Fruit fly (Drosophila melanogaster): Measurements from ENCODE around the gene CG2926.
A peak's percentile ranks its signal among the peaks of the same experiment; 100 is the strongest.

The CG2926 gene

DNA sequence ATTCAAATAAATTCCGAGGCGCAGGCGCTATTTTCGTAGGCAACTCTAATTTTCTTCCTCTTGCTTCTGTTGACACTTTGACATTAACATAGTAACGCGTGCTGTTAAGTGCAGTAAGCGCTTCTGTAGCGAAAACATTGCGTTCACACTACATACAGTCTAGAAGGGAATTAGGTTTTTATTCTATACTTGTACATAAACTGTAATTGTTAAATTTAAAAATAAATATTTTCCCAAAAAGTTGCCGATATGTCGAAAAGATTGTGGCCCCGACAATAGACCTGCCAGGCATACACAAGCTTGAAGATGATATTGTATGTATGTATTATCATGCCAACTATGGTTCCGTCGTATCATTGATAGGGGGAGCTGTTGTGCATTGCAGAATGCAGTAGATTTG is 18.3 kb upstream of the CG2926 start, which contains the start of gene asl (continued):
- TF ChIP-seq CG17361 (GFP tag; IDR thresholded peaks at IDR 0.05) (peak; percentile 83), amos (GFP tag; IDR thresholded peaks at IDR 0.05; ENCODE audit: partially characterized antibody) (no peak), Sox100B (GFP tag; optimal IDR thresholded peaks at IDR 0.05) (no peak), nerfin-2 (GFP tag; IDR thresholded peaks at IDR 0.05; ENCODE audit: partially characterized antibody) (no peak), unpg (GFP tag; optimal IDR thresholded peaks at IDR 0.05) (peak; percentile 72), fu2 (GFP tag; optimal IDR thresholded peaks at IDR 0.05) (peak; percentile 31), pita (GFP tag; optimal IDR thresholded peaks at IDR 0.05) (no peak), HmgD (GFP tag; optimal IDR thresholded peaks at IDR 0.05) (no peak), PHDP (tag; optimal IDR thresholded peaks at IDR 0.05) (peak; percentile 63), CG12236 (GFP tag; optimal IDR thresholded peaks at IDR 0.05) (no peak), rib (GFP tag; IDR thresholded peaks at IDR 0.05) (peak; percentile 19; the same call in 1 of the 2 replicates), Oli (tag; optimal IDR thresholded peaks at IDR 0.05) (peak; percentile 60), dmrt99B (tag; optimal IDR thresholded peaks at IDR 0.05) (no peak), CG13123 (GFP tag; optimal IDR thresholded peaks at IDR 0.05) (peak; percentile 62), Blimp-1 (GFP tag; optimal IDR thresholded peaks at IDR 0.05) (no peak), CG2116 (GFP tag; optimal IDR thresholded peaks at IDR 0.05) (peak; percentile 85), tin (GFP tag; optimal IDR thresholded peaks at IDR 0.05) (peak; percentile 58), ewg (GFP tag; optimal IDR thresholded peaks at IDR 0.05) (peak; percentile 99), CG17385 (GFP tag; optimal IDR thresholded peaks at IDR 0.05) (peak; percentile 99), chif (GFP tag; optimal IDR thresholded peaks at IDR 0.05) (peak; percentile 8 to 59), psq (GFP tag; optimal IDR thresholded peaks at IDR 0.05) (peak; percentile 14), Meics (GFP tag; optimal IDR thresholded peaks at IDR 0.05) (peak; percentile 62), Hr3 (GFP tag; optimal IDR thresholded peaks at IDR 0.05) (peak; percentile 64), lab (GFP tag; optimal IDR thresholded peaks at IDR 0.05) (no peak), CG5953 (GFP tag; IDR thresholded peaks at IDR 0.05) (peak; percentile 58; the same call in 1 of the 2 replicates), CkIIα-i1 (GFP tag; IDR thresholded peaks at IDR 0.05) (no peak), ro (GFP tag; IDR thresholded peaks at IDR 0.05) (no peak), CG10462 (GFP tag; optimal IDR thresholded peaks at IDR 0.05) (peak; percentile 8), nmo (GFP tag; optimal IDR thresholded peaks at IDR 0.05) (peak; percentile 81), prd (optimal IDR thresholded peaks at IDR 0.05) (no peak), prd (GFP tag; IDR thresholded peaks at IDR 0.05) (peak; percentile 39; the same call in 1 of the 3 replicates), org-1 (GFP tag; optimal IDR thresholded peaks at IDR 0.05) (no peak), Hand (GFP tag; optimal IDR thresholded peaks at IDR 0.05) (no peak), CG8281 (tag; optimal IDR thresholded peaks at IDR 0.05) (no peak), CG8944 (GFP tag; optimal IDR thresholded peaks at IDR 0.05) (peak; percentile 33), CG14441 (GFP tag; IDR thresholded peaks at IDR 0.05) (peak; percentile 58; the same call in 1 of the 2 replicates), slou (GFP tag; optimal IDR thresholded peaks at IDR 0.05) (no peak), bsh (GFP tag; optimal IDR thresholded peaks at IDR 0.05) (peak in 1 of 2 experiments; percentile 69), CG12219 (GFP tag; optimal IDR thresholded peaks at IDR 0.05) (peak; percentile 19), Ssrp (tag; optimal IDR thresholded peaks at IDR 0.05) (peak; percentile 57), ci (GFP tag; IDR thresholded peaks at IDR 0.05) (0 out of 3 replicates have a peak, but pooled peaks have one; percentile 44), Awh (GFP tag; IDR thresholded peaks at IDR 0.05) (0 out of 2 replicates have a peak, but pooled peaks have one; percentile 21), trem (tag; optimal IDR thresholded peaks at IDR 0.05) (peak; percentile 82), sd (tag; optimal IDR thresholded peaks at IDR 0.05) (peak; percentile 82), Dad (GFP tag; optimal IDR thresholded peaks at IDR 0.05) (peak; percentile 7), BtbVII (GFP tag; optimal IDR thresholded peaks at IDR 0.05) (peak; percentile 42), Sin3A (optimal IDR thresholded peaks at IDR 0.05) (peak; percentile 74), C15 (GFP tag; IDR thresholded peaks at IDR 0.05) (no peak), Bdp1 (GFP tag; optimal IDR thresholded peaks at IDR 0.05) (peak; percentile 32), exex (tag; optimal IDR thresholded peaks at IDR 0.05) (no peak), CG1233 (GFP tag; optimal IDR thresholded peaks at IDR 0.05) (peak; percentile 49)
